Worm (Caenorhabditis elegans): ENCODE data around the gene plpp-1.2.

plpp-1.2 gene

ce11 chrII:6501420-6501819, 16.1 kb downstream of the plpp-1.2 start, which contains the start of gene R05G9.3 (continued):
- TF ChIP-seq F55B11.4 (tag; optimal IDR thresholded peaks at IDR 0.05; ENCODE audit: borderline replicate concordance, insufficient read depth) (no peak), egl-18 (GFP tag; IDR thresholded peaks at IDR 0.05) (no peak), madf-6 (GFP tag; IDR thresholded peaks at IDR 0.05) (peak; percentile 86), efl-1 (GFP tag; optimal IDR thresholded peaks at IDR 0.05) (peak; percentile 50), Y53F4B.3 (GFP tag; IDR thresholded peaks at IDR 0.05) (no peak), lin-40 (tag; optimal IDR thresholded peaks at IDR 0.05) (no peak)

DNA sequence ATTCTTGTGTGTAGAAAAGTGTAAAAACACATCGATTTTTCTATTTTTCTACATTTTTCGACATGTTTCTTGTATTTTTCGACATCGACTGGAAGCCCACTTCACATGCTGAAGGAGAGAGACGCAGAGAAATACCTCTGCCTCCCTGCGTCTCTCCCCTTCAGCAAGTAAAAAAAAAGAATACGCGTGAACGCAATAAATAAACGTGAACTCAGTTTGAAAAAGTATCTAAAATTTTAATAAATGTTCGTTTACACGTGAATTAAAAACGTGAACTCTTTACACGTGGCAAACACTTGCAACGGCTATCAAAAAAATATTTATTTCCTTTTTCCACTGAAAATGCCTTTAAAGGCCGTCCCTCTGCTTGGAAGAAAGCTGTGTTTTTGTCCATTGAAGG, 17.6 kb downstream of the plpp-1.2 start, which contains the start of gene R05G9.1:
Gene R05G9.1 (plus strand): TSS at position 343 of the 400 bp plus-strand sequence.
- TF ChIP-seq hmg-1.2 (GFP tag; IDR thresholded peaks at IDR 0.05): peak; percentile 66; the same call in 1 of the 2 replicates
- no peak for TF ChIP-seq F22D6.2 (tag; optimal IDR thresholded peaks at IDR 0.05)
- TF ChIP-seq bed-2 (GFP tag; IDR thresholded peaks at IDR 0.05): no peak
- no peak for TF ChIP-seq T26A5.8 (tag; optimal IDR thresholded peaks at IDR 0.05)

DNA sequence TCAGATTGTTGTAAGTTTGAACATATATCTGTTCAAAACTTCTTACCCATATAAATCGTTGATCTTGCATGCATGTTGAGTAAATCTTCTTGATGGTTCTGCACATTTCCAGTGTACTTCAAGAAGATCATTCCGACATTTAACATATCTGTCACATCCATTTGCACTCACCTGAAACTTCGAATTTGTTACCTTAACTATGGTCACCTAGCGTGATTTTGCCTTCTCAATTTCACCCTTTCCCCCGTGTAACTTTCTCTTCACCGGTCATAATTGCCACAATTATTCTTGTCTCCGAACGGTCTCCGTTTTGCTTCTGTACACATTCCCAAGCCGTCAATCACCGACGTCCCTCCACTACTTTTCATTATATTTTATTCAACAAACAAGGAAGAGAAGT, 28.1 kb downstream of the plpp-1.2 start:
- TF ChIP-seq let-607 (tag; optimal IDR thresholded peaks at IDR 0.05) (no peak), D2030.7 (GFP tag; IDR thresholded peaks at IDR 0.05) (no peak), sdz-38 (tag; optimal IDR thresholded peaks at IDR 0.05) (no peak), B0019.2 (GFP tag; conservative IDR thresholded peaks at IDR 0.05) (no peak), him-1 (tag; optimal IDR thresholded peaks at IDR 0.05) (no peak), snpc-4 (GFP tag; optimal IDR thresholded peaks at IDR 0.05) (no peak), snpc-4 (tag; optimal IDR thresholded peaks at IDR 0.05) (no peak), lag-1 (GFP tag; IDR thresholded peaks at IDR 0.05) (no peak), somi-1 (GFP tag; optimal IDR thresholded peaks at IDR 0.05) (no peak), hrde-1 (tag; optimal IDR thresholded peaks at IDR 0.05; ENCODE audit: borderline replicate concordance) (no peak), Y95B8A.8 (GFP tag; IDR thresholded peaks at IDR 0.05) (no peak), xnd-1 (tag; optimal IDR thresholded peaks at IDR 0.05) (no peak), ztf-26 (tag; optimal IDR thresholded peaks at IDR 0.05) (no peak), nhr-179 (tag; optimal IDR thresholded peaks at IDR 0.05) (no peak), lin-35 (GFP tag; optimal IDR thresholded peaks at IDR 0.05) (no peak), ZK185.1 (tag; optimal IDR thresholded peaks at IDR 0.05; ENCODE audit: poor library complexity, severe bottlenecking) (no peak), sptf-2 (GFP tag; optimal IDR thresholded peaks at IDR 0.05) (no peak), cebp-1 (GFP tag; IDR thresholded peaks at IDR 0.05) (no peak), cebp-1 (tag; optimal IDR thresholded peaks at IDR 0.05) (no peak), ztf-22 (GFP tag; optimal IDR thresholded peaks at IDR 0.05) (no peak), lin-26 (GFP tag; IDR thresholded peaks at IDR 0.05) (no peak), F10E7.11 (tag; optimal IDR thresholded peaks at IDR 0.05) (no peak)

DNA sequence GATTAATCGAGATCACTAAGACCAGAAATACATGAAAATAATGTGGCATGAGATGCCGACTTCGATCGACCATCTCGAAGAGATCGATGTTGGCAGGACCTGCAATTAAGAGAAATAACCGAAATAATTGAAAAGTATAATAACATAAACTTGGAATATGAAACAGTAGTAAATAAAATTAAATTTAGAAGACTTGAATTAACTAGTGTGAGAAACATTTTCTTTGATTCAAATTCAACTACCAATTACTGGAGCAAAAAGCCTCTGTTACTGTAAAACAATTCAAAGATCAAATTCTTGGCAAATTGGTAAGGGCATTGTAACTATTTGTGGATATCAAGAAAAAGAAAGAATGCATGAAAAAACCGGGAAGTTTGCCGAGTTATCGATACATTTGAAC, 28.6 kb downstream of the plpp-1.2 start, which contains the start of gene R05G9R.1:
Gene R05G9R.1 (minus strand): TSS at position 101 of the 400 bp plus-strand sequence.
- TF ChIP-seq let-526 (GFP tag; IDR thresholded peaks at IDR 0.05) (no peak), ceh-40 (GFP tag; IDR thresholded peaks at IDR 0.05) (no peak), F49E8.2 (tag; optimal IDR thresholded peaks at IDR 0.05; ENCODE audit: insufficient read depth) (no peak), lin-40 (tag; optimal IDR thresholded peaks at IDR 0.05) (no peak), mes-4 (tag; optimal IDR thresholded peaks at IDR 0.05) (no peak), F55B11.4 (tag; optimal IDR thresholded peaks at IDR 0.05; ENCODE audit: borderline replicate concordance, insufficient read depth) (no peak), cebp-1 (GFP tag; IDR thresholded peaks at IDR 0.05) (no peak), cebp-1 (tag; optimal IDR thresholded peaks at IDR 0.05) (no peak), ZK185.1 (tag; optimal IDR thresholded peaks at IDR 0.05; ENCODE audit: poor library complexity, severe bottlenecking) (no peak), dox-1 (GFP tag; IDR thresholded peaks at IDR 0.05) (no peak), T26A5.8 (tag; optimal IDR thresholded peaks at IDR 0.05) (no peak), F57C9.4 (tag; optimal IDR thresholded peaks at IDR 0.05) (no peak), madf-8 (GFP tag; conservative IDR thresholded peaks at IDR 0.05) (no peak), F22D6.2 (tag; optimal IDR thresholded peaks at IDR 0.05) (no peak), rcor-1 (GFP tag; IDR thresholded peaks at IDR 0.05) (no peak)
